Worm (Caenorhabditis elegans): ENCODE results near the gene hpo-40.

- TF ChIP-seq lir-3 (tag; optimal IDR thresholded peaks at IDR 0.05; ENCODE audit: poor library complexity) (no peak), ztf-11 (tag; optimal IDR thresholded peaks at IDR 0.05) (no peak), mdl-1 (tag; optimal IDR thresholded peaks at IDR 0.05) (no peak)
These were observed 46.4 kb upstream of the hpo-40 start, which contains the start of gene C51E3.6 for ce11 chrV:10166368-10166767.
